Worm (Caenorhabditis elegans): ENCODE measurements around the gene nhr-109.

nhr-109 gene

ce11 chrII:4470972-4471645 is 37.9 kb downstream of the nhr-109 start, which contains the start of gene W06B4.1:
W06B4.1 (plus strand) TSS chrII:4471595.
- TF ChIP-seq T26A5.8 (tag; optimal IDR thresholded peaks at IDR 0.05) (no peak), lsy-27 (tag; optimal IDR thresholded peaks at IDR 0.05; ENCODE audit: borderline replicate concordance, insufficient read depth) (no peak), nhr-80 (tag; optimal IDR thresholded peaks at IDR 0.05) (no peak), F49E8.2 (tag; optimal IDR thresholded peaks at IDR 0.05; ENCODE audit: insufficient read depth) (peak; percentile 64), F57C9.4 (tag; optimal IDR thresholded peaks at IDR 0.05) (no peak), pha-4 (tag; optimal IDR thresholded peaks at IDR 0.05) (no peak), xnd-1 (tag; optimal IDR thresholded peaks at IDR 0.05) (peak; percentile 83), rcor-1 (GFP tag; IDR thresholded peaks at IDR 0.05) (peak; percentile 46; the same call in 1 of the 2 replicates), nhr-90 (tag; optimal IDR thresholded peaks at IDR 0.05) (no peak), attf-3 (GFP tag; conservative IDR thresholded peaks at IDR 0.05) (no peak), F37B4.10 (GFP tag; IDR thresholded peaks at IDR 0.05) (no peak), snpc-1.3 (tag; optimal IDR thresholded peaks at IDR 0.05; ENCODE audit: insufficient read depth) (no peak), ztf-6 (GFP tag; IDR thresholded peaks at IDR 0.05) (no peak), nhr-27 (tag; optimal IDR thresholded peaks at IDR 0.05) (no peak), aptf-2 (GFP tag; conservative IDR thresholded peaks at IDR 0.05) (no peak), hsf-1 (GFP tag; IDR thresholded peaks at IDR 0.05) (peak; percentile 70), nhr-120 (GFP tag; IDR thresholded peaks at IDR 0.05) (no peak), F55B11.4 (tag; optimal IDR thresholded peaks at IDR 0.05; ENCODE audit: borderline replicate concordance, insufficient read depth) (no peak), mxl-1 (tag; optimal IDR thresholded peaks at IDR 0.05) (no peak), Y53G8AR.9 (GFP tag; conservative IDR thresholded peaks at IDR 0.05) (no peak), zfh-2 (GFP tag; conservative IDR thresholded peaks at IDR 0.05) (no peak), rpc-1 (optimal IDR thresholded peaks at IDR 0.05) (no peak), rpc-1 (tag; optimal IDR thresholded peaks at IDR 0.05) (no peak), him-1 (tag; optimal IDR thresholded peaks at IDR 0.05) (peak; percentile 34), madf-8 (GFP tag; conservative IDR thresholded peaks at IDR 0.05) (peak; percentile 93), sea-2 (GFP tag; IDR thresholded peaks at IDR 0.05) (no peak), ztf-25 (GFP tag; IDR thresholded peaks at IDR 0.05) (no peak), ztf-22 (GFP tag; optimal IDR thresholded peaks at IDR 0.05) (no peak), lag-1 (GFP tag; IDR thresholded peaks at IDR 0.05) (no peak), mcd-1 (GFP tag; IDR thresholded peaks at IDR 0.05) (no peak), nfyb-1 (GFP tag; IDR thresholded peaks at IDR 0.05) (peak; percentile 13; the same call in 1 of the 2 replicates), hlh-12 (tag; optimal IDR thresholded peaks at IDR 0.05) (no peak), egrh-3 (GFP tag; IDR thresholded peaks at IDR 0.05) (no peak), dpff-1 (tag; optimal IDR thresholded peaks at IDR 0.05) (no peak), ZK185.1 (tag; optimal IDR thresholded peaks at IDR 0.05; ENCODE audit: poor library complexity, severe bottlenecking) (no peak), let-526 (GFP tag; IDR thresholded peaks at IDR 0.05) (no peak), rec-8 (tag; optimal IDR thresholded peaks at IDR 0.05) (no peak), chd-7 (tag; optimal IDR thresholded peaks at IDR 0.05) (no peak), B0019.2 (GFP tag; conservative IDR thresholded peaks at IDR 0.05) (no peak), K11D2.4 (GFP tag; IDR thresholded peaks at IDR 0.05) (no peak), cebp-2 (GFP tag; IDR thresholded peaks at IDR 0.05) (no peak), mel-28 (tag; optimal IDR thresholded peaks at IDR 0.05; ENCODE audit: borderline replicate concordance) (no peak), madf-10 (tag; optimal IDR thresholded peaks at IDR 0.05) (no peak), let-607 (tag; optimal IDR thresholded peaks at IDR 0.05) (no peak), dpl-1 (GFP tag; optimal IDR thresholded peaks at IDR 0.05) (peak; percentile 87), ccch-3 (GFP tag; optimal IDR thresholded peaks at IDR 0.05) (no peak), snpc-3.4 (tag; optimal IDR thresholded peaks at IDR 0.05) (peak; percentile 73), egl-18 (GFP tag; IDR thresholded peaks at IDR 0.05) (no peak)
